Worm (Caenorhabditis elegans) whole organism, mixed stage, embryonic: Measurements from ENCODE around the gene cccp-1.

Experiments used
- ces-1 ChIP-seq: fragments of 150-350 bp; optimal IDR thresholded peaks from 2 replicates; lab custom pipeline; 2014; ENCODE audit warnings: missing biosample characterization, missing genetic modification reagents, missing genetic modification characterization
- elt-1 ChIP-seq: sonication (generic microtip); optimal IDR thresholded peaks from 2 replicates; lab custom pipeline; 2017; ENCODE audit warnings: missing genetic modification characterization, mild to moderate bottlenecking, missing compliant biosample characterization, antibody characterized with exemption, moderate library complexity, borderline replicate concordance; ENCODE audit not compliant: insufficient read depth
- hlh-1 ChIP-seq: fragments of 150-350 bp; optimal IDR thresholded peaks from 2 replicates; lab custom pipeline; 2014; ENCODE audit warnings: missing biosample characterization, missing genetic modification reagents, missing genetic modification characterization
- mab-5 ChIP-seq: fragments of 150-350 bp; optimal IDR thresholded peaks from 2 replicates; lab custom pipeline; 2014; ENCODE audit warnings: missing biosample characterization, missing genetic modification characterization
- mep-1 ChIP-seq: fragments of 150-350 bp; optimal IDR thresholded peaks from 2 replicates; lab custom pipeline; 2017; ENCODE audit warnings: missing biosample characterization, missing genetic modification reagents, missing genetic modification characterization, inconsistent platforms
- nhr-237 ChIP-seq: fragments of 150-350 bp; optimal IDR thresholded peaks from 2 replicates; lab custom pipeline; 2014; ENCODE audit warnings: missing biosample characterization, missing genetic modification characterization
- nhr-28 ChIP-seq: fragments of 150-350 bp; optimal IDR thresholded peaks from 2 replicates; lab custom pipeline; 2014; ENCODE audit warnings: missing biosample characterization, missing genetic modification characterization
- snpc-4 ChIP-seq: fragments of 150-350 bp; optimal IDR thresholded peaks from 2 replicates; lab custom pipeline; 2014; ENCODE audit warnings: missing biosample characterization, missing genetic modification characterization
- unc-39 ChIP-seq: fragments of 150-350 bp; optimal IDR thresholded peaks from 2 replicates; lab custom pipeline; 2014; ENCODE audit warnings: missing biosample characterization, missing genetic modification characterization
- unc-62 ChIP-seq: fragments of 150-350 bp; optimal IDR thresholded peaks from 2 replicates; lab custom pipeline; 2014; ENCODE audit warnings: missing biosample characterization, missing genetic modification reagents, missing genetic modification characterization
- ztf-11 ChIP-seq: fragments of 150-350 bp; optimal IDR thresholded peaks from 2 replicates; lab custom pipeline; 2014; ENCODE audit warnings: missing biosample characterization, missing genetic modification characterization

- TF ChIP-seq snpc-4 (tag; lab: Kevin White, UChicago) = no peak
- no peak for TF ChIP-seq elt-1 (tag; lab: Kevin White, UChicago)
- TF ChIP-seq nhr-237 (tag; lab: Kevin White, UChicago) = no peak
- no peak for TF ChIP-seq ztf-11 (tag; lab: Kevin White, UChicago)
- no peak for TF ChIP-seq unc-62 (GFP tag; lab: Kevin White, UChicago)
- no peak for TF ChIP-seq mep-1 (tag; lab: Kevin White, UChicago)
- TF ChIP-seq hlh-1 = no peak
- no peak for TF ChIP-seq unc-39
- TF ChIP-seq nhr-28 (tag; lab: Kevin White, UChicago) = no peak
- no peak for TF ChIP-seq ces-1 (GFP tag; lab: Kevin White, UChicago)
- TF ChIP-seq mab-5 (tag; lab: Kevin White, UChicago) = no peak
Measured at ce11 chrIII:12458970-12459369, 13.7 kb upstream of the cccp-1 start.
